Worm (Caenorhabditis elegans) whole organism, late embryonic: ENCODE data around the gene rig-1.

Source experiments
- ceh-48 ChIP-seq: sonication (generic microtip); optimal IDR thresholded peaks from 2 replicates; lab custom pipeline; 2016; ENCODE audit warnings: missing genetic modification characterization, inconsistent platforms, missing compliant biosample characterization
- hlh-13 ChIP-seq: fragments of 200-800 bp; sonication (Bioruptor generic); optimal IDR thresholded peaks from 2 replicates; lab custom pipeline; 2018; ENCODE audit warnings: mild to moderate bottlenecking, missing genetic modification characterization, missing compliant biosample characterization
- nfya-1 ChIP-seq: sonication (generic microtip); optimal IDR thresholded peaks from 2 replicates; lab custom pipeline; 2017; ENCODE audit warnings: missing genetic modification characterization, mild to moderate bottlenecking, missing compliant biosample characterization, antibody characterized with exemption, moderate library complexity
- tbx-2 ChIP-seq: sonication (generic microtip); optimal IDR thresholded peaks from 2 replicates; lab custom pipeline; 2016; ENCODE audit warnings: missing genetic modification characterization, missing compliant biosample characterization

ce11 chrX:8625090-8625489 is 35.3 kb upstream of the rig-1 start, which contains the start of gene K01A12.3:
- no peak for TF ChIP-seq nfya-1 (tag; lab: Kevin White, UChicago)
- TF ChIP-seq ceh-48 (tag; lab: Kevin White, UChicago) = no peak
- TF ChIP-seq hlh-13 = no peak
- no peak for TF ChIP-seq tbx-2 (tag; lab: Kevin White, UChicago)
